Worm (Caenorhabditis elegans): ENCODE measurements around the gene srx-86.

The srx-86 gene

DNA sequence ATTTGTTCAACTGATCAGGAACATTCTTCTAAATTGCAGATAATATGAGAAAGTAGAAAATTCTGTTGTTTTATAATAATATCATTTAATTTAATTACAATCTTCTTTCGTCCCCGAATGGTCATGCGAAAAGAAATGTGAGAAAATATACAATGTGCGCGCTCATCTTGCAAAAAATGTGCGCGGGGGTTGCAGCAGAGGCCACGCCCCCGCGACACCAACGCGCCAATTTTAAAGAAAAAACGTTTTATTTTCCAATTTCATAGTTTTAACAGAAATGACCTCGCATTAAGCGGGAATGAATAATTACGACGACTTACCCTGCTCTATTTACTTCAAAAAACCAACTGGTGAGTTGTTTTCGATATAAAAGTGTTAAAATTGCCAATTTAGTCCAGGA, 47.7 kb downstream of the srx-86 start, which contains the start of gene sas-5 (continued):
- peak; percentile 95 to 96 (median 96) for TF ChIP-seq ceh-82 (tag; optimal IDR thresholded peaks at IDR 0.05)
- TF ChIP-seq jun-1 (tag; optimal IDR thresholded peaks at IDR 0.05), result peak; percentile 21
- peak; percentile 68 for TF ChIP-seq lin-15B (tag; optimal IDR thresholded peaks at IDR 0.05)
- TF ChIP-seq lin-14 (GFP tag; optimal IDR thresholded peaks at IDR 0.05), result peak; percentile 73
- no peak for TF ChIP-seq unc-62 (GFP tag; optimal IDR thresholded peaks at IDR 0.05)
- TF ChIP-seq ceh-88 (GFP tag; IDR thresholded peaks at IDR 0.05), result peak; percentile 56; the same call in 1 of the 2 replicates
- TF ChIP-seq C16A3.4 (tag; optimal IDR thresholded peaks at IDR 0.05), result peak; percentile 77
- peak; percentile 51 for TF ChIP-seq lir-3 (tag; optimal IDR thresholded peaks at IDR 0.05; ENCODE audit: poor library complexity)
- TF ChIP-seq snu-23 (GFP tag; optimal IDR thresholded peaks at IDR 0.05), result peak; percentile 86
- TF ChIP-seq ces-1 (GFP tag; optimal IDR thresholded peaks at IDR 0.05), result no peak
- no peak for TF ChIP-seq ets-5 (GFP tag; IDR thresholded peaks at IDR 0.05)
- no peak for TF ChIP-seq nhr-237 (tag; optimal IDR thresholded peaks at IDR 0.05)
- TF ChIP-seq hpl-2 (GFP tag; optimal IDR thresholded peaks at IDR 0.05), result peak; percentile 34
- TF ChIP-seq rnt-1 (tag; optimal IDR thresholded peaks at IDR 0.05), result peak; percentile 91
- no peak for TF ChIP-seq alr-1 (tag; optimal IDR thresholded peaks at IDR 0.05; ENCODE audit: borderline replicate concordance)
- TF ChIP-seq elt-2 (tag; optimal IDR thresholded peaks at IDR 0.05), result peak; percentile 64
- peak; percentile 88 for TF ChIP-seq nhr-71 (tag; optimal IDR thresholded peaks at IDR 0.05)
- no peak for TF ChIP-seq unc-98 (GFP tag; IDR thresholded peaks at IDR 0.05)
- TF ChIP-seq mdl-1 (tag; optimal IDR thresholded peaks at IDR 0.05), result peak in 1 of 2 experiments; percentile 65
- TF ChIP-seq nhr-28 (tag; optimal IDR thresholded peaks at IDR 0.05), result no peak
- TF ChIP-seq nhr-90 (tag; optimal IDR thresholded peaks at IDR 0.05; ENCODE audit: poor library complexity), result peak; percentile 86
- TF ChIP-seq grh-1 (GFP tag; IDR thresholded peaks at IDR 0.05), result peak; percentile 65
- peak; percentile 85 to 92 (median 90) for TF ChIP-seq dpl-1 (GFP tag; optimal IDR thresholded peaks at IDR 0.05)
- TF ChIP-seq fkh-4 (tag; optimal IDR thresholded peaks at IDR 0.05; ENCODE audit: borderline replicate concordance), result no peak
- no peak for TF ChIP-seq ama-1 (optimal IDR thresholded peaks at IDR 0.05)
- TF ChIP-seq hlh-4 (tag; optimal IDR thresholded peaks at IDR 0.05), result no peak
- no peak for TF ChIP-seq egl-27 (tag; optimal IDR thresholded peaks at IDR 0.05)
- peak; percentile 4 for TF ChIP-seq C04F5.9 (tag; optimal IDR thresholded peaks at IDR 0.05)
- TF ChIP-seq sox-4 (tag; optimal IDR thresholded peaks at IDR 0.05), result peak; percentile 7
- no peak for TF ChIP-seq nhr-12 (tag; optimal IDR thresholded peaks at IDR 0.05)

ce11 chrV:11613007-11613406, 50.3 kb downstream of the srx-86 start, which contains the start of gene tag-290:
Gene tag-290 (plus strand): TSS chrV:11613307.
- TF ChIP-seq hpl-2 (GFP tag; optimal IDR thresholded peaks at IDR 0.05) (no peak), unc-30 (tag; optimal IDR thresholded peaks at IDR 0.05) (no peak), nhr-11 (tag; optimal IDR thresholded peaks at IDR 0.05) (no peak), egl-13 (tag; optimal IDR thresholded peaks at IDR 0.05) (no peak), F16B12.6 (tag; optimal IDR thresholded peaks at IDR 0.05) (no peak), pag-3 (tag; optimal IDR thresholded peaks at IDR 0.05; ENCODE audit: borderline replicate concordance, insufficient read depth) (no peak), aly-2 (tag; optimal IDR thresholded peaks at IDR 0.05) (no peak), ceh-8 (GFP tag; optimal IDR thresholded peaks at IDR 0.05) (no peak), nhr-84 (tag; optimal IDR thresholded peaks at IDR 0.05) (no peak), unc-130 (tag; optimal IDR thresholded peaks at IDR 0.05) (no peak), mdl-1 (tag; optimal IDR thresholded peaks at IDR 0.05) (no peak), aha-1 (tag; optimal IDR thresholded peaks at IDR 0.05) (no peak), skn-1 (tag; optimal IDR thresholded peaks at IDR 0.05) (no peak), ceh-88 (GFP tag; IDR thresholded peaks at IDR 0.05) (no peak), isw-1 (GFP tag; IDR thresholded peaks at IDR 0.05) (no peak), dpl-1 (GFP tag; optimal IDR thresholded peaks at IDR 0.05) (no peak), tbx-2 (tag; optimal IDR thresholded peaks at IDR 0.05) (no peak)

Data from whole organism, L1 larva.